Fruit fly (Drosophila melanogaster) whole organism, wandering third instar larva: Measurements from ENCODE around the gene CG14551.

Experiments used
- Jra ChIP-seq: sonication (Bioruptor generic); optimal IDR thresholded peaks from 2 replicates; lab custom pipeline; 2016; ENCODE audit warnings: missing biosample characterization, missing genetic modification characterization
- lola ChIP-seq: fragments of >200 bp; optimal IDR thresholded peaks from 2 replicates; lab custom pipeline; 2017; ENCODE audit warnings: missing biosample characterization, missing genetic modification characterization

- no peak for TF ChIP-seq lola (GFP tag; lab: Kevin White, UChicago)
- TF ChIP-seq Jra (GFP tag; lab: Kevin White, UChicago): no peak
Measured at dm6 chr3R:26108424-26108823, 45.6 kb upstream of the CG14551 start.
